Fruit fly (Drosophila melanogaster) whole organism, embryonic: ENCODE results near the gene CG14072.

ENCODE experiments used
- Atf3 ChIP-seq: fragments of 200-800 bp; sonication (Bioruptor generic); optimal IDR thresholded peaks from 3 replicates; lab custom pipeline; 2016; ENCODE audit warnings: missing biosample characterization, missing genetic modification characterization
- Bgb ChIP-seq: fragments of 200-800 bp; sonication (Bioruptor generic); IDR thresholded peaks from 2 replicates; pipeline ENCODE4 v1.3.6; 2022; ENCODE audit warnings: missing biosample characterization, missing genetic modification characterization; ENCODE audit not compliant: partially characterized antibody
- CG10209 ChIP-seq: fragments of 200-800 bp; sonication (Bioruptor generic); optimal IDR thresholded peaks from 3 replicates; lab custom pipeline; 2017; ENCODE audit warnings: missing biosample characterization, mild to moderate bottlenecking, missing genetic modification characterization, missing genetic modification reagents
- CG1024 ChIP-seq: fragments of 200-800 bp; sonication (Bioruptor generic); IDR thresholded peaks from 2 replicates; pipeline ENCODE4 v1.3.6; 2022; ENCODE audit warnings: missing biosample characterization, missing genetic modification characterization
- CG12299 ChIP-seq: fragments of 200-800 bp; sonication (Bioruptor generic); optimal IDR thresholded peaks from 2 replicates; lab custom pipeline; 2018; ENCODE audit warnings: missing biosample characterization, mild to moderate bottlenecking, missing genetic modification characterization
- CG12391 ChIP-seq: fragments of 200-800 bp; sonication (Bioruptor generic); optimal IDR thresholded peaks from 3 replicates; lab custom pipeline; 2018; ENCODE audit warnings: missing biosample characterization, mild to moderate bottlenecking, missing genetic modification characterization, moderate library complexity
- CG14441 ChIP-seq: fragments of 200-800 bp; sonication (Bioruptor generic); IDR thresholded peaks from 2 replicates; pipeline ENCODE4 v1.3.6; 2022; ENCODE audit warnings: missing biosample characterization, missing genetic modification characterization
- CG15696 ChIP-seq: fragments of 200-800 bp; sonication (Bioruptor generic); optimal IDR thresholded peaks from 2 replicates; lab custom pipeline; 2019; ENCODE audit warnings: missing biosample characterization, mild to moderate bottlenecking, missing genetic modification characterization, moderate library complexity
- CG17361 ChIP-seq: fragments of 200-800 bp; sonication (Bioruptor generic); IDR thresholded peaks from 3 replicates; pipeline ENCODE4 v1.3.6; 2022; ENCODE audit warnings: missing biosample characterization, missing genetic modification characterization
- CG17568 ChIP-seq: fragments of 200-800 bp; sonication (Bioruptor generic); optimal IDR thresholded peaks from 2 replicates; lab custom pipeline; 2018; ENCODE audit warnings: missing biosample characterization, mild to moderate bottlenecking, missing genetic modification characterization, moderate library complexity
- CG18011 ChIP-seq: fragments of 200-800 bp; sonication (Bioruptor generic); optimal IDR thresholded peaks from 2 replicates; lab custom pipeline; 2017; ENCODE audit warnings: missing biosample characterization, missing genetic modification characterization, mild to moderate bottlenecking, moderate library complexity, missing genotype
- CG2116 ChIP-seq: fragments of 200-800 bp; sonication (Bioruptor generic); optimal IDR thresholded peaks from 3 replicates; lab custom pipeline; 2018; ENCODE audit warnings: missing biosample characterization, mild to moderate bottlenecking, missing genetic modification characterization
- CG2712 ChIP-seq: fragments of 200-800 bp; optimal IDR thresholded peaks from 3 replicates; lab custom pipeline; 2019; ENCODE audit warnings: missing biosample characterization, mild to moderate bottlenecking, missing genetic modification characterization, moderate library complexity
- CG2889 ChIP-seq: fragments of 200-800 bp; sonication (Bioruptor generic); IDR thresholded peaks from 3 replicates; pipeline ENCODE4 v1.3.6; 2022; ENCODE audit warnings: missing biosample characterization, missing genetic modification characterization
- CG30020 ChIP-seq: fragments of 200-800 bp; optimal IDR thresholded peaks from 2 replicates; lab custom pipeline; 2019; ENCODE audit warnings: missing biosample characterization, mild to moderate bottlenecking, missing genetic modification characterization, moderate library complexity
- CG32767 ChIP-seq: fragments of 200-800 bp; sonication (Bioruptor generic); IDR thresholded peaks from 2 replicates; pipeline ENCODE4 v1.3.6; 2022; ENCODE audit warnings: missing biosample characterization, missing genetic modification characterization
- CG3847 ChIP-seq: fragments of 200-800 bp; sonication (Bioruptor generic); IDR thresholded peaks from 2 replicates; pipeline ENCODE4 v1.3.6; 2022; ENCODE audit warnings: missing biosample characterization, missing genetic modification characterization
- CG4404 ChIP-seq: fragments of 200-800 bp; sonication (Bioruptor generic); IDR thresholded peaks from 2 replicates; pipeline ENCODE4 v1.3.6; 2022; ENCODE audit warnings: missing biosample characterization, missing genetic modification characterization
- CG6175 ChIP-seq: fragments of 200-800 bp; sonication (Bioruptor generic); IDR thresholded peaks from 3 replicates; pipeline ENCODE4 v1.3.6; 2022; ENCODE audit warnings: missing biosample characterization, missing genetic modification characterization
- CG6654 ChIP-seq: fragments of 200-800 bp; sonication (Bioruptor generic); optimal IDR thresholded peaks from 2 replicates; lab custom pipeline; 2017; ENCODE audit warnings: missing biosample characterization, mild to moderate bottlenecking, missing genetic modification characterization
- CG7271 ChIP-seq: fragments of 200-800 bp; sonication (Bioruptor generic); optimal IDR thresholded peaks from 2 replicates; lab custom pipeline; 2018; ENCODE audit warnings: missing biosample characterization, mild to moderate bottlenecking, missing genetic modification characterization, moderate library complexity
- CG7556 ChIP-seq: fragments of 200-800 bp; sonication (Bioruptor generic); optimal IDR thresholded peaks from 2 replicates; lab custom pipeline; 2017; ENCODE audit warnings: missing biosample characterization, mild to moderate bottlenecking, missing genetic modification characterization
- CG7987 ChIP-seq: fragments of 200-800 bp; sonication (Bioruptor generic); optimal IDR thresholded peaks from 2 replicates; lab custom pipeline; 2018; ENCODE audit warnings: missing biosample characterization, mild to moderate bottlenecking, missing genetic modification characterization, moderate library complexity
- CG9797 ChIP-seq: fragments of 200-800 bp; sonication (Bioruptor generic); optimal IDR thresholded peaks from 3 replicates; lab custom pipeline; 2018; ENCODE audit warnings: missing biosample characterization, mild to moderate bottlenecking, missing genetic modification characterization
- Doc2 ChIP-seq: fragments of 200-800 bp; sonication (Bioruptor generic); IDR thresholded peaks from 2 replicates; pipeline ENCODE4 v1.3.6; 2022; ENCODE audit warnings: missing biosample characterization, missing genetic modification characterization
- H15 ChIP-seq: fragments of 200-800 bp; sonication (Bioruptor generic); IDR thresholded peaks from 3 replicates; pipeline ENCODE4 v1.3.6; 2022; ENCODE audit warnings: missing biosample characterization, missing genetic modification characterization
- HLH54F ChIP-seq: fragments of 200-800 bp; sonication (Bioruptor generic); optimal IDR thresholded peaks from 3 replicates; lab custom pipeline; 2016; ENCODE audit warnings: missing biosample characterization, missing genetic modification characterization
- Opbp ChIP-seq: fragments of 200-800 bp; sonication (Bioruptor generic); IDR thresholded peaks from 3 replicates; pipeline ENCODE4 v1.3.6; 2022; ENCODE audit warnings: missing biosample characterization, missing genetic modification characterization; ENCODE audit not compliant: partially characterized antibody
- YL-1 ChIP-seq: fragments of 200-800 bp; sonication (Bioruptor generic); optimal IDR thresholded peaks from 3 replicates; lab custom pipeline; 2017; ENCODE audit warnings: missing biosample characterization, mild to moderate bottlenecking, missing genetic modification characterization
- ac ChIP-seq: fragments of 200-800 bp; sonication (Bioruptor generic); optimal IDR thresholded peaks from 3 replicates; lab custom pipeline; 2017; ENCODE audit warnings: missing biosample characterization, mild to moderate bottlenecking, missing genetic modification characterization
- ap ChIP-seq: fragments of 200-800 bp; sonication (Bioruptor generic); IDR thresholded peaks from 2 replicates; pipeline ENCODE4 v1.3.6; 2022; ENCODE audit warnings: missing biosample characterization, missing genetic modification characterization
- btn ChIP-seq: fragments of 200-800 bp; sonication (Bioruptor generic); optimal IDR thresholded peaks from 2 replicates; lab custom pipeline; 2016; ENCODE audit warnings: missing biosample characterization, missing genetic modification characterization
- ci ChIP-seq: fragments of 200-800 bp; sonication (Bioruptor generic); IDR thresholded peaks from 3 replicates; pipeline ENCODE4 v1.3.6; 2022; ENCODE audit warnings: missing biosample characterization, missing genetic modification characterization
- cwo ChIP-seq: fragments of 200-800 bp; sonication (Bioruptor generic); optimal IDR thresholded peaks from 3 replicates; lab custom pipeline; 2017; ENCODE audit warnings: missing biosample characterization, missing genetic modification characterization, mild to moderate bottlenecking, moderate library complexity, missing genetic modification reagents
- dmrt11E ChIP-seq: fragments of 200-800 bp; sonication (Bioruptor generic); optimal IDR thresholded peaks from 3 replicates; lab custom pipeline; 2018; ENCODE audit warnings: missing biosample characterization, mild to moderate bottlenecking, missing genetic modification characterization, moderate library complexity
- esg ChIP-seq: fragments of 200-800 bp; sonication (Bioruptor generic); conservative IDR thresholded peaks from 2 replicates; pipeline ENCODE4 v1.3.6; 2022; ENCODE audit warnings: missing biosample characterization, missing genetic modification characterization
- exex ChIP-seq: fragments of 200-800 bp; sonication (Bioruptor generic); optimal IDR thresholded peaks from 4 replicates; lab custom pipeline; 2018; ENCODE audit warnings: missing biosample characterization, mild to moderate bottlenecking, missing genetic modification characterization, moderate library complexity
- fd102C ChIP-seq: fragments of 200-800 bp; sonication (Bioruptor generic); optimal IDR thresholded peaks from 2 replicates; lab custom pipeline; 2018; ENCODE audit warnings: missing biosample characterization, mild to moderate bottlenecking, missing genetic modification characterization, moderate library complexity
- ftz-f1 ChIP-seq: fragments of 200-800 bp; sonication (Bioruptor generic); optimal IDR thresholded peaks from 2 replicates; lab custom pipeline; 2016; ENCODE audit warnings: missing biosample characterization, missing genetic modification characterization
- fu2 ChIP-seq: fragments of 200-800 bp; sonication (Bioruptor generic); optimal IDR thresholded peaks from 2 replicates; lab custom pipeline; 2016; ENCODE audit warnings: missing biosample characterization, missing genetic modification characterization
- gcm2 ChIP-seq: fragments of 200-800 bp; sonication (Bioruptor generic); optimal IDR thresholded peaks from 2 replicates; lab custom pipeline; 2016; ENCODE audit warnings: missing biosample characterization, missing genetic modification characterization
- h ChIP-seq: fragments of >200 bp; optimal IDR thresholded peaks from 2 replicates; lab custom pipeline; 2017
- lola ChIP-seq, 3 experiments: fragments of >200 bp in 2 of 3; fragments of 200-800 bp in 1 of 3; sonication (Bioruptor generic) in 1 of 3; optimal IDR thresholded peaks; 2 replicates each; lab custom pipeline; 2017 to 2019; ENCODE audit warnings: missing biosample characterization in 3 of 3, missing genetic modification characterization in 3 of 3, mild to moderate bottlenecking in 1 of 3, moderate library complexity in 1 of 3
- odd ChIP-seq: fragments of 200-800 bp; sonication (Bioruptor generic); optimal IDR thresholded peaks from 2 replicates; lab custom pipeline; 2017; ENCODE audit warnings: missing biosample characterization, mild to moderate bottlenecking, missing genetic modification characterization
- p53 ChIP-seq: fragments of 200-800 bp; sonication (Bioruptor generic); optimal IDR thresholded peaks from 2 replicates; lab custom pipeline; 2016; ENCODE audit warnings: missing biosample characterization, missing genetic modification characterization
- psq ChIP-seq: fragments of 200-800 bp; sonication (Bioruptor generic); optimal IDR thresholded peaks from 2 replicates; lab custom pipeline; 2017; ENCODE audit warnings: missing biosample characterization, missing genetic modification characterization
- sens-2 ChIP-seq: fragments of 200-800 bp; sonication (Bioruptor generic); IDR thresholded peaks from 2 replicates; pipeline ENCODE4 v1.3.6; 2022; ENCODE audit warnings: missing biosample characterization, missing genetic modification characterization
- tgo ChIP-seq: fragments of 200-800 bp; sonication (Bioruptor generic); IDR thresholded peaks from 3 replicates; pipeline ENCODE4 v1.3.6; 2022; ENCODE audit warnings: missing biosample characterization, missing genetic modification characterization
- trem ChIP-seq: fragments of 200-800 bp; optimal IDR thresholded peaks from 3 replicates; lab custom pipeline; 2019; ENCODE audit warnings: missing biosample characterization, mild to moderate bottlenecking, missing genetic modification characterization, moderate library complexity
- vvl ChIP-seq: fragments of 200-800 bp; sonication (Bioruptor generic); IDR thresholded peaks from 2 replicates; pipeline ENCODE4 v1.3.6; 2022; ENCODE audit warnings: missing biosample characterization, missing genetic modification characterization

CG14072 gene

dm6 chr2L:10967257-10968008 lies 31.0 kb downstream of the CG14072 start (continued):
- TF ChIP-seq CG7271 (tag; lab: Kevin White, UChicago) (no peak), CG2889 (GFP tag; lab: Robert Waterston, UW) (no peak), ap (no peak), esg (GFP tag; lab: Robert Waterston, UW) (no peak), ci (GFP tag; lab: Robert Waterston, UW) (0 out of 3 replicates have a peak, but pooled peaks have one; percentile 54), CG3847 (GFP tag; lab: Robert Waterston, UW) (no peak), cwo (no peak), gcm2 (no peak), CG2116 (no peak), Atf3 (no peak), odd (no peak), CG12299 (tag; lab: Kevin White, UChicago) (peak; percentile 20), YL-1 (GFP tag; lab: Kevin White, UChicago) (peak; percentile 92), Doc2 (GFP tag; lab: Robert Waterston, UW) (no peak), HLH54F (GFP tag; lab: Kevin White, UChicago) (no peak), CG1024 (no peak), tgo (GFP tag; lab: Robert Waterston, UW) (no peak), CG17568 (GFP tag; lab: Kevin White, UChicago) (no peak), lola (GFP tag; optimal IDR thresholded peaks at IDR 0.05; lab: Kevin White, UChicago) (no peak), btn (GFP tag; lab: Kevin White, UChicago) (no peak), fd102C (GFP tag; lab: Kevin White, UChicago) (no peak), CG10209 (GFP tag; lab: Kevin White, UChicago) (no peak), CG17361 (GFP tag; lab: Robert Waterston, UW) (0 out of 3 replicates have a peak, but pooled peaks have one; percentile 9), Opbp (GFP tag; lab: Robert Waterston, UW) (no peak), p53 (no peak), CG4404 (GFP tag; lab: Robert Waterston, UW) (no peak), fu2 (GFP tag; lab: Kevin White, UChicago) (no peak), CG9797 (GFP tag; lab: Kevin White, UChicago) (no peak), sens-2 (GFP tag; lab: Robert Waterston, UW) (no peak), trem (tag; lab: Kevin White, UChicago) (peak; percentile 90), exex (peak; percentile 40), ac (GFP tag; lab: Kevin White, UChicago) (no peak), vvl (GFP tag; lab: Robert Waterston, UW) (peak; percentile 54; the same call in 1 of the 2 replicates), CG18011 (GFP tag; lab: Kevin White, UChicago) (no peak), ftz-f1 (peak; percentile 63), CG15696 (tag; lab: Kevin White, UChicago) (no peak), h (no peak), Bgb (peak; percentile 37; the same call in 1 of the 2 replicates), CG2712 (tag; lab: Kevin White, UChicago) (peak; percentile 25), CG7987 (peak; percentile 65), H15 (no peak), CG6175 (GFP tag; lab: Robert Waterston, UW) (0 out of 3 replicates have a peak, but pooled peaks have one; percentile 21), CG32767 (no peak), CG14441 (GFP tag; lab: Robert Waterston, UW) (no peak), dmrt11E (tag; lab: Kevin White, UChicago) (no peak), CG12391 (tag; lab: Kevin White, UChicago) (peak; percentile 17), CG30020 (tag; lab: Kevin White, UChicago) (no peak), psq (GFP tag; lab: Kevin White, UChicago) (no peak), CG7556 (GFP tag; lab: Kevin White, UChicago) (no peak), CG6654 (GFP tag; lab: Kevin White, UChicago) (no peak)
